Worm (Caenorhabditis elegans) whole organism, L4 larva: ENCODE measurements around the gene fox-1.

Source experiments
- F10B5.3 ChIP-seq: sonication (generic microtip); optimal IDR thresholded peaks from 2 replicates; lab custom pipeline; 2016; ENCODE audit warnings: mild to moderate bottlenecking, missing genetic modification characterization, missing compliant biosample characterization
- F26F4.8 ChIP-seq: fragments of 200-800 bp; sonication (Bioruptor generic); conservative IDR thresholded peaks from 2 replicates; pipeline ENCODE4 v1.3.6; 2022; ENCODE audit warnings: missing genetic modification characterization, missing compliant biosample characterization
- F49E8.2 ChIP-seq: sonication (generic microtip); optimal IDR thresholded peaks from 2 replicates; lab custom pipeline; 2016; ENCODE audit warnings: missing compliant biosample characterization, mild to moderate bottlenecking, missing genetic modification characterization, borderline replicate concordance
- T20F7.1 ChIP-seq: fragments of 200-800 bp; sonication (Bioruptor generic); optimal IDR thresholded peaks from 2 replicates; lab custom pipeline; 2018; ENCODE audit warnings: mild to moderate bottlenecking, missing genetic modification characterization, missing compliant biosample characterization
- T26A8.4 ChIP-seq: fragments of 200-800 bp; sonication (Bioruptor generic); IDR thresholded peaks from 2 replicates; pipeline ENCODE4 v1.3.6; 2022; ENCODE audit warnings: missing genetic modification characterization, missing compliant biosample characterization
- Y5F2A.4 ChIP-seq: fragments of 200-800 bp; sonication (Bioruptor generic); optimal IDR thresholded peaks from 2 replicates; lab custom pipeline; 2018; ENCODE audit warnings: mild to moderate bottlenecking, missing genetic modification characterization, missing compliant biosample characterization
- Y75B8A.6 ChIP-seq: fragments of 200-800 bp; sonication (Bioruptor generic); IDR thresholded peaks from 2 replicates; pipeline ENCODE4 v1.3.6; 2022; ENCODE audit warnings: missing genetic modification reagents, missing genetic modification characterization, missing compliant biosample characterization
- ZK546.5 ChIP-seq, 2 experiments: sonication (generic microtip); optimal IDR thresholded peaks; 2 replicates each; lab custom pipeline; 2017; ENCODE audit warnings: missing biosample characterization in 2 of 2, missing genetic modification characterization in 2 of 2
- ama-1 ChIP-seq: fragments of 150-350 bp; optimal IDR thresholded peaks from 2 replicates; lab custom pipeline; 2014; ENCODE audit warnings: inconsistent platforms, mixed read lengths
- attf-4 ChIP-seq: sonication (generic microtip); optimal IDR thresholded peaks from 3 replicates; lab custom pipeline; 2017; ENCODE audit warnings: missing biosample characterization, missing genetic modification characterization
- ceh-44 ChIP-seq: fragments of 200-800 bp; sonication (Bioruptor generic); IDR thresholded peaks from 2 replicates; pipeline ENCODE4 v1.3.6; 2022; ENCODE audit warnings: missing genetic modification reagents, missing genetic modification characterization, missing compliant biosample characterization
- cey-2 ChIP-seq: sonication (generic microtip); optimal IDR thresholded peaks from 3 replicates; lab custom pipeline; 2017; ENCODE audit warnings: missing genetic modification characterization, mild to moderate bottlenecking, missing compliant biosample characterization, antibody characterized with exemption, borderline replicate concordance; ENCODE audit not compliant: insufficient read depth
- ctbp-1 ChIP-seq: fragments of 200-800 bp; sonication (Bioruptor generic); IDR thresholded peaks from 2 replicates; pipeline ENCODE4 v1.3.6; 2022; ENCODE audit warnings: missing genetic modification reagents, missing genetic modification characterization, missing compliant biosample characterization
- daf-16 ChIP-seq, 3 experiments: sonication (generic microtip); optimal IDR thresholded peaks; 2 replicates each; lab custom pipeline; 2016 to 2017; ENCODE audit warnings: missing genetic modification characterization in 3 of 3, missing genetic modification reagents in 3 of 3, mild to moderate bottlenecking in 2 of 3, missing compliant biosample characterization in 2 of 3, missing biosample characterization in 1 of 3, moderate library complexity in 1 of 3
- daf-8 ChIP-seq: fragments of 200-800 bp; sonication (Bioruptor generic); IDR thresholded peaks from 2 replicates; pipeline ENCODE4 v1.3.6; 2022; ENCODE audit warnings: missing genetic modification characterization, missing compliant biosample characterization
- dmd-6 ChIP-seq: fragments of 200-800 bp; sonication (Bioruptor generic); IDR thresholded peaks from 2 replicates; pipeline ENCODE4 v1.3.6; 2022; ENCODE audit warnings: missing genetic modification reagents, missing genetic modification characterization, missing compliant biosample characterization
- dmd-8 ChIP-seq: fragments of 200-800 bp; sonication (Bioruptor generic); IDR thresholded peaks from 2 replicates; pipeline ENCODE4 v1.3.6; 2022; ENCODE audit warnings: missing genetic modification characterization, missing compliant biosample characterization
- dve-1 ChIP-seq: sonication (generic microtip); optimal IDR thresholded peaks from 2 replicates; lab custom pipeline; 2017; ENCODE audit warnings: antibody characterized with exemption, mild to moderate bottlenecking, missing genetic modification characterization, missing compliant biosample characterization; ENCODE audit not compliant: insufficient read depth
- hlh-11 ChIP-seq: fragments of 200-800 bp; sonication (Bioruptor generic); optimal IDR thresholded peaks from 2 replicates; lab custom pipeline; 2018; ENCODE audit warnings: mild to moderate bottlenecking, missing genetic modification characterization, missing compliant biosample characterization
- hlh-30 ChIP-seq: sonication (generic microtip); optimal IDR thresholded peaks from 2 replicates; lab custom pipeline; 2017; ENCODE audit warnings: antibody characterized with exemption, mild to moderate bottlenecking, missing genetic modification characterization, missing compliant biosample characterization; ENCODE audit not compliant: insufficient read depth
- hmg-1.1 ChIP-seq: fragments of 200-800 bp; sonication (Bioruptor generic); IDR thresholded peaks from 2 replicates; pipeline ENCODE4 v1.3.6; 2022; ENCODE audit warnings: missing genetic modification reagents, missing genetic modification characterization, missing compliant biosample characterization
- jun-1 ChIP-seq: fragments of 150-350 bp; optimal IDR thresholded peaks from 2 replicates; lab custom pipeline; 2014; ENCODE audit warnings: missing biosample characterization, missing genetic modification reagents, missing genetic modification characterization
- lin-1 ChIP-seq: fragments of 200-800 bp; sonication (Bioruptor generic); IDR thresholded peaks from 2 replicates; pipeline ENCODE4 v1.3.6; 2022; ENCODE audit warnings: missing genetic modification reagents, missing genetic modification characterization, missing compliant biosample characterization
- lin-13 ChIP-seq: fragments of 150-350 bp; optimal IDR thresholded peaks from 2 replicates; lab custom pipeline; 2014; ENCODE audit warnings: missing biosample characterization, missing genetic modification reagents, missing genetic modification characterization
- lin-15B ChIP-seq: fragments of 150-350 bp; sonication (generic microtip); optimal IDR thresholded peaks from 3 replicates; lab custom pipeline; 2014; ENCODE audit warnings: missing biosample characterization, missing genetic modification characterization
- lin-29 ChIP-seq: fragments of 200-800 bp; sonication (Bioruptor generic); IDR thresholded peaks from 2 replicates; pipeline ENCODE4 v1.3.6; 2022; ENCODE audit warnings: missing genetic modification reagents, missing genetic modification characterization, missing compliant biosample characterization
- lir-3 ChIP-seq: sonication (generic microtip); optimal IDR thresholded peaks from 2 replicates; lab custom pipeline; 2016; ENCODE audit warnings: mild to moderate bottlenecking, missing genetic modification characterization, missing compliant biosample characterization
- mdl-1 ChIP-seq, 2 experiments: fragments of 150-350 bp in 1 of 2; sonication (generic microtip) in 1 of 2; optimal IDR thresholded peaks; 2 replicates each; lab custom pipeline; 2014 to 2017; ENCODE audit warnings: missing biosample characterization in 2 of 2, missing genetic modification characterization in 2 of 2
- mes-2 ChIP-seq: sonication (generic microtip); optimal IDR thresholded peaks from 2 replicates; lab custom pipeline; 2016; ENCODE audit warnings: missing genotype, mild to moderate bottlenecking, missing genetic modification characterization, missing compliant biosample characterization; ENCODE audit not compliant: poor library complexity, severe bottlenecking
- mxl-3 ChIP-seq: fragments of 200-800 bp; sonication (Bioruptor generic); optimal IDR thresholded peaks from 2 replicates; lab custom pipeline; 2018; ENCODE audit warnings: mild to moderate bottlenecking, missing genetic modification characterization, missing compliant biosample characterization
- nhr-237 ChIP-seq: sonication (generic microtip); optimal IDR thresholded peaks from 2 replicates; lab custom pipeline; 2017; ENCODE audit warnings: missing biosample characterization, missing genetic modification characterization
- nhr-41 ChIP-seq: fragments of 200-800 bp; sonication (Bioruptor generic); IDR thresholded peaks from 2 replicates; pipeline ENCODE4 v1.3.6; 2022; ENCODE audit warnings: missing genetic modification reagents, missing genetic modification characterization, missing compliant biosample characterization
- nhr-42 ChIP-seq: fragments of 200-800 bp; sonication (Bioruptor generic); IDR thresholded peaks from 2 replicates; pipeline ENCODE4 v1.3.6; 2022; ENCODE audit warnings: missing genetic modification characterization, missing compliant biosample characterization
- nhr-48 ChIP-seq: sonication (generic microtip); optimal IDR thresholded peaks from 2 replicates; lab custom pipeline; 2016; ENCODE audit warnings: mild to moderate bottlenecking, missing genetic modification characterization, missing compliant biosample characterization
- nhr-6 ChIP-seq: fragments of 150-350 bp; optimal IDR thresholded peaks from 2 replicates; lab custom pipeline; 2014; ENCODE audit warnings: missing biosample characterization, missing genetic modification characterization
- nhr-76 ChIP-seq: fragments of 150-350 bp; optimal IDR thresholded peaks from 2 replicates; lab custom pipeline; 2014; ENCODE audit warnings: missing biosample characterization, missing genetic modification characterization
- nhr-77 ChIP-seq: fragments of 150-350 bp; optimal IDR thresholded peaks from 2 replicates; lab custom pipeline; 2014; ENCODE audit warnings: missing biosample characterization, missing genetic modification characterization
- pha-4 ChIP-seq, 2 experiments: fragments of 150-350 bp in 1 of 2; fragments of 200-800 bp in 1 of 2; sonication (Bioruptor generic) in 1 of 2; IDR thresholded peaks in 1 of 2; optimal IDR thresholded peaks in 1 of 2; 2 replicates each; pipeline versions ENCODE4 v1.3.6 to Lab custom; 2014 to 2022; ENCODE audit warnings: missing genetic modification characterization in 2 of 2, missing genetic modification reagents in 2 of 2, missing biosample characterization in 1 of 2, missing compliant biosample characterization in 1 of 2
- sdz-12 ChIP-seq: fragments of 200-800 bp; sonication (Bioruptor generic); optimal IDR thresholded peaks from 2 replicates; lab custom pipeline; 2018; ENCODE audit warnings: mild to moderate bottlenecking, missing genetic modification characterization, missing compliant biosample characterization
- set-16 ChIP-seq: fragments of 200-800 bp; sonication (Bioruptor generic); IDR thresholded peaks from 2 replicates; pipeline ENCODE4 v1.3.6; 2022; ENCODE audit warnings: missing genetic modification reagents, missing genetic modification characterization, missing compliant biosample characterization
- skn-1 ChIP-seq: fragments of 150-350 bp; optimal IDR thresholded peaks from 2 replicates; lab custom pipeline; 2014; ENCODE audit warnings: missing biosample characterization, missing genetic modification characterization
- spr-1 ChIP-seq: sonication (generic microtip); optimal IDR thresholded peaks from 2 replicates; lab custom pipeline; 2016; ENCODE audit warnings: mild to moderate bottlenecking, missing genetic modification characterization, missing compliant biosample characterization
- tag-97 ChIP-seq: fragments of 200-800 bp; sonication (Bioruptor generic); IDR thresholded peaks from 2 replicates; pipeline ENCODE4 v1.3.6; 2022; ENCODE audit warnings: missing genetic modification characterization, missing compliant biosample characterization
- unc-62 ChIP-seq, 3 experiments: fragments of 150-350 bp in 1 of 3; sonication (generic microtip); optimal IDR thresholded peaks in 2 of 3; peaks in 1 of 3; 1 replicate in 1 of 3; 2 replicates in 2 of 3; lab custom pipeline; 2014 to 2017; ENCODE audit warnings: missing biosample characterization in 3 of 3, missing genetic modification characterization in 3 of 3, missing genetic modification reagents in 3 of 3, missing genotype in 1 of 3
- zag-1 ChIP-seq: fragments of 150-350 bp; optimal IDR thresholded peaks from 2 replicates; lab custom pipeline; 2014; ENCODE audit warnings: missing biosample characterization, missing genetic modification characterization
- zfp-2 ChIP-seq: sonication (generic microtip); optimal IDR thresholded peaks from 2 replicates; lab custom pipeline; 2016; ENCODE audit warnings: mild to moderate bottlenecking, missing genetic modification characterization, missing compliant biosample characterization

fox-1 gene

DNA sequence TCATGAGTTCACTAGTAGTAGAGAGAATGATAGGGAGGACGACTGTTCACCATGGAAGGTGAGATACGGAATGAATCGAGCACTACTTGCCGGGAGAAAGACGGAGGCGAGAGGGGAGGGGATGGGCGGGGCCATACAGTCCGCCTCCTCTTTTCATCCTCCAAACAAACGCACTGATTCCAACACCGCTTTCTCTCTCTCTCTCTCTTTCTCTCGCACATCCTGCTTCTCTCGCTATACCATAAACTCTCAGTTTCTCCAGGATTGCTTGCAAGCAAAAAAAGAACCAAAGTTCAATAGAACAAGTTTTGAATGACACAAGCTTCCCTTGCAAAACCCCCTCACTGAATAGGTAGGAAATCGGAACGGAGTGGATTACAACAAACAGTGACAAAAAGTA, 24.3 kb downstream of the fox-1 start:
- TF ChIP-seq nhr-48 (tag; lab: Kevin White, UChicago) (peak; percentile 29), set-16 (GFP tag; lab: Robert Waterston, UW) (peak; percentile 35; the same call in 1 of the 2 replicates), ZK546.5 (tag; optimal IDR thresholded peaks at IDR 0.05; lab: Kevin White, UChicago) (no peak), lin-13 (peak; percentile 19), nhr-237 (no peak), hlh-11 (tag; lab: Kevin White, UChicago) (peak; percentile 35), tag-97 (GFP tag; lab: Robert Waterston, UW) (no peak), dve-1 (peak; percentile 14), dmd-8 (0 out of 2 replicates have a peak, but pooled peaks have one; percentile 39), F26F4.8 (no peak), dmd-6 (peak; percentile 60), attf-4 (no peak), F49E8.2 (tag; lab: Kevin White, UChicago) (no peak), Y75B8A.6 (GFP tag; lab: Robert Waterston, UW) (no peak), nhr-42 (GFP tag; lab: Robert Waterston, UW) (no peak), skn-1 (tag; lab: Kevin White, UChicago) (no peak), sdz-12 (GFP tag; lab: Kevin White, UChicago) (no peak), hmg-1.1 (GFP tag; lab: Robert Waterston, UW) (0 out of 2 replicates have a peak, but pooled peaks have one; percentile 9), ceh-44 (GFP tag; lab: Robert Waterston, UW) (no peak), zfp-2 (tag; lab: Kevin White, UChicago) (no peak), zag-1 (tag; lab: Kevin White, UChicago) (no peak), mdl-1 (tag; optimal IDR thresholded peaks at IDR 0.05; lab: Kevin White, UChicago) (no peak), nhr-6 (tag; lab: Kevin White, UChicago) (no peak), mxl-3 (no peak), Y5F2A.4 (GFP tag; lab: Kevin White, UChicago) (no peak)

DNA sequence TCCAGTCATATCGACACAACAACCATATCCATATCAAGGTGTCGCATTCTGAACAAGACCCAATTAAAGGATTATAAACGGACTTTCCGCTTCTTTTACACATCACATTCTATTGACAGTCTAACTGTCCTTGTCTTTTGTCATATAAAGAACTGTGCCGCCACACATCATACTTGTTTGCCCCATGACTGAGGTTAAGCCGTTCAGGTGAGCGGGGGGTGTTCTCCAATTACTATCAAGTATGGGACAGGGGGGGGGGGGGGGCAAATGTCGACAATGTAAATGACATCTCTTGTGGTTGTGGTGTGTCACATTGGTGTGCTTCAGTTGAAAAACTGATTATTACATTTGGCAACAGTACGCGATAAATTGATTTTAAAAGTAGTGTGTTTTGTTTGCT, 25.9 kb downstream of the fox-1 start:
- peak in 1 of 2 experiments; percentile 64 for TF ChIP-seq unc-62 (GFP tag; optimal IDR thresholded peaks at IDR 0.05 in 1 of 2; lab: Kevin White, UChicago)
- TF ChIP-seq unc-62 (tag; optimal IDR thresholded peaks at IDR 0.05; lab: Kevin White, UChicago), result no peak
- peak; percentile 26 for TF ChIP-seq hlh-11 (tag; lab: Kevin White, UChicago)
- TF ChIP-seq F10B5.3, result peak; percentile 28
- TF ChIP-seq T20F7.1 (GFP tag; lab: Kevin White, UChicago), result no peak
- TF ChIP-seq hlh-30 (tag; lab: Kevin White, UChicago), result peak; percentile 61

DNA sequence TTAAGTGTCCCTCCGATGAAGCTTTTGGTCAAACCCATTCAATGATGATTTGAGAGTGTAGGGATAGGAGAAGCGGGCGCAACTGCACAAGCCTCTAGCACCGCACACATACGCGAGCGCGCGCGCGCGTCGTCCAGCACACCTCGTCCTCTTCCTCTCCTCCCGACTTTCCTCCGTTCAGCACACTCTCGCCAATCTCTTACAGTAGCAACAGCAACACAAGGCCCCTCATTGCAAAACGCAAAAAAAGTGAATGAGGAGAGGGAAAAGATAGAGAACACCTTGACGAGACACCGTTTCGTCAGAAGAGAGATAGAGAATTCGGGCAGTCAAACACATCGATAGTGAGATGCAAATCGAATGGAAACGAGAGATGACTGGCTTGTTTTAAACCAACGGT, 27.2 kb downstream of the fox-1 start:
- TF ChIP-seq sdz-12 (GFP tag; lab: Kevin White, UChicago) (no peak), set-16 (GFP tag; lab: Robert Waterston, UW) (peak; percentile 96), lin-29 (GFP tag; lab: Robert Waterston, UW) (no peak), nhr-76 (tag; lab: Kevin White, UChicago) (no peak), mxl-3 (peak; percentile 83), jun-1 (peak; percentile 34), mes-2 (tag; lab: Kevin White, UChicago) (peak; percentile 51), lin-15B (tag; lab: Kevin White, UChicago) (no peak), spr-1 (no peak), hlh-11 (tag; lab: Kevin White, UChicago) (peak; percentile 87), mdl-1 (tag; optimal IDR thresholded peaks at IDR 0.05; lab: Kevin White, UChicago) (peak; percentile 23 to 55), nhr-41 (no peak), daf-16 (GFP tag; optimal IDR thresholded peaks at IDR 0.05; lab: Kevin White, UChicago) (no peak), daf-16 (tag; optimal IDR thresholded peaks at IDR 0.05; lab: Kevin White, UChicago) (no peak), pha-4 (GFP tag; IDR thresholded peaks at IDR 0.05; lab: Robert Waterston, UW) (peak; percentile 7; the same call in 1 of the 2 replicates), pha-4 (tag; optimal IDR thresholded peaks at IDR 0.05; lab: Kevin White, UChicago) (peak; percentile 51), nhr-77 (peak; percentile 23), ZK546.5 (tag; optimal IDR thresholded peaks at IDR 0.05; lab: Kevin White, UChicago) (no peak), lir-3 (tag; lab: Kevin White, UChicago) (no peak), ama-1 (no peak), zag-1 (tag; lab: Kevin White, UChicago) (no peak), daf-8 (GFP tag; lab: Robert Waterston, UW) (no peak), T26A8.4 (GFP tag; lab: Robert Waterston, UW) (no peak), cey-2 (tag; lab: Kevin White, UChicago) (no peak), lin-1 (GFP tag; lab: Robert Waterston, UW) (0 out of 2 replicates have a peak, but pooled peaks have one; percentile 27), ctbp-1 (no peak)
